Fruit fly (Drosophila melanogaster): ENCODE data around the gene Srg1.

dm6 chr3R:24862574-24863089, 1.9 kb downstream of the Srg1 start, which contains the start of gene CG7016:
- TF ChIP-seq CG10209 (GFP tag; optimal IDR thresholded peaks at IDR 0.05) (no peak), lmd (GFP tag; IDR thresholded peaks at IDR 0.05) (no peak), CG13775 (GFP tag; optimal IDR thresholded peaks at IDR 0.05) (no peak), mirr (GFP tag; optimal IDR thresholded peaks at IDR 0.05) (no peak), CG11085 (GFP tag; IDR thresholded peaks at IDR 0.05) (no peak), dm (GFP tag; optimal IDR thresholded peaks at IDR 0.05) (no peak), Ets65A (GFP tag) (no peak), eyg (GFP tag; optimal IDR thresholded peaks at IDR 0.05) (no peak)

Measured in whole organism, embryonic.